Worm (Caenorhabditis elegans) whole organism, L2 larva: Measurements from ENCODE around the gene F31E3.12.

Experiments used
- C34F6.9 ChIP-seq: fragments of 150-350 bp; optimal IDR thresholded peaks from 2 replicates; lab custom pipeline; 2014; ENCODE audit warnings: missing biosample characterization, missing genetic modification characterization
- R02D3.7 ChIP-seq: fragments of 150-350 bp; optimal IDR thresholded peaks from 2 replicates; lab custom pipeline; 2014; ENCODE audit warnings: missing biosample characterization, missing genetic modification characterization
- Y55F3AM.14 ChIP-seq: fragments of 200-800 bp; sonication (Bioruptor generic); optimal IDR thresholded peaks from 2 replicates; lab custom pipeline; 2018; ENCODE audit warnings: mild to moderate bottlenecking, missing genetic modification characterization, missing compliant biosample characterization
- ZK546.5 ChIP-seq: sonication (generic microtip); optimal IDR thresholded peaks from 2 replicates; lab custom pipeline; 2017; ENCODE audit warnings: missing biosample characterization, missing genetic modification characterization
- alr-1 ChIP-seq: fragments of 150-350 bp; optimal IDR thresholded peaks from 2 replicates; lab custom pipeline; 2014; ENCODE audit warnings: missing biosample characterization, missing genetic modification characterization
- ama-1 ChIP-seq: fragments of 150-350 bp; optimal IDR thresholded peaks from 2 replicates; lab custom pipeline; 2018; ENCODE audit warnings: inconsistent platforms
- blmp-1 ChIP-seq: sonication (generic microtip); optimal IDR thresholded peaks from 2 replicates; lab custom pipeline; 2017; ENCODE audit warnings: missing genetic modification characterization, mild to moderate bottlenecking, missing compliant biosample characterization, antibody characterized with exemption, moderate library complexity; ENCODE audit not compliant: insufficient read depth
- crh-2 ChIP-seq: sonication (generic microtip); optimal IDR thresholded peaks from 2 replicates; lab custom pipeline; 2017; ENCODE audit warnings: missing biosample characterization, missing genetic modification characterization
- dmd-4 ChIP-seq: sonication (generic microtip); optimal IDR thresholded peaks from 2 replicates; lab custom pipeline; 2017; ENCODE audit warnings: missing biosample characterization, missing genetic modification characterization
- egl-27 ChIP-seq: sonication (generic microtip); optimal IDR thresholded peaks from 3 replicates; lab custom pipeline; 2017; ENCODE audit warnings: missing biosample characterization, missing genetic modification reagents, missing genetic modification characterization
- elt-1 ChIP-seq: fragments of 150-350 bp; optimal IDR thresholded peaks from 2 replicates; lab custom pipeline; 2014; ENCODE audit warnings: missing biosample characterization, missing genetic modification characterization
- fos-1 ChIP-seq: fragments of 150-350 bp; optimal IDR thresholded peaks from 2 replicates; lab custom pipeline; 2014; ENCODE audit warnings: missing biosample characterization, missing genetic modification characterization
- gmeb-1 ChIP-seq: fragments of 150-350 bp; optimal IDR thresholded peaks from 2 replicates; lab custom pipeline; 2014; ENCODE audit warnings: missing biosample characterization, missing genetic modification characterization
- lin-11 ChIP-seq: fragments of 150-350 bp; sonication (generic microtip); optimal IDR thresholded peaks from 2 replicates; lab custom pipeline; 2014; ENCODE audit warnings: missing biosample characterization, missing genetic modification characterization, inconsistent platforms, mixed read lengths
- lin-13 ChIP-seq: fragments of 150-350 bp; optimal IDR thresholded peaks from 2 replicates; lab custom pipeline; 2014; ENCODE audit warnings: missing biosample characterization, missing genetic modification reagents, missing genetic modification characterization
- lin-39 ChIP-seq: fragments of 150-350 bp; optimal IDR thresholded peaks from 2 replicates; lab custom pipeline; 2014; ENCODE audit warnings: missing biosample characterization, missing genetic modification reagents, missing genetic modification characterization
- lsy-2 ChIP-seq, 2 experiments: fragments of 150-350 bp in 1 of 2; sonication (generic microtip) in 1 of 2; optimal IDR thresholded peaks; 2 replicates each; lab custom pipeline; 2014 to 2017; ENCODE audit warnings: missing biosample characterization in 2 of 2, missing genetic modification characterization in 2 of 2
- mab-5 ChIP-seq: fragments of 150-350 bp; optimal IDR thresholded peaks from 2 replicates; lab custom pipeline; 2014; ENCODE audit warnings: missing biosample characterization, missing genetic modification characterization
- mbf-1 ChIP-seq: sonication (generic microtip); optimal IDR thresholded peaks from 2 replicates; lab custom pipeline; 2017; ENCODE audit warnings: missing biosample characterization, missing genetic modification characterization
- mdl-1 ChIP-seq, 2 experiments: fragments of 150-350 bp in 1 of 2; sonication (generic microtip) in 1 of 2; optimal IDR thresholded peaks; 2 replicates each; lab custom pipeline; 2017; ENCODE audit warnings: missing biosample characterization in 2 of 2, missing genetic modification characterization in 2 of 2
- nhr-10 ChIP-seq: sonication (generic microtip); optimal IDR thresholded peaks from 2 replicates; lab custom pipeline; 2017; ENCODE audit warnings: missing biosample characterization, missing genetic modification characterization
- nhr-11 ChIP-seq: fragments of 150-350 bp; optimal IDR thresholded peaks from 2 replicates; lab custom pipeline; 2014; ENCODE audit warnings: missing biosample characterization, missing genetic modification characterization
- nhr-12 ChIP-seq: fragments of 150-350 bp; optimal IDR thresholded peaks from 2 replicates; lab custom pipeline; 2014; ENCODE audit warnings: missing biosample characterization, missing genetic modification characterization
- nhr-129 ChIP-seq: fragments of 150-350 bp; optimal IDR thresholded peaks from 2 replicates; lab custom pipeline; 2014; ENCODE audit warnings: missing biosample characterization, missing genetic modification characterization
- nhr-21 ChIP-seq: fragments of 150-350 bp; optimal IDR thresholded peaks from 2 replicates; lab custom pipeline; 2014; ENCODE audit warnings: missing biosample characterization, missing genetic modification characterization
- nhr-23 ChIP-seq: fragments of 150-350 bp; optimal IDR thresholded peaks from 2 replicates; lab custom pipeline; 2014; ENCODE audit warnings: missing biosample characterization, missing genetic modification reagents, missing genetic modification characterization
- nhr-237 ChIP-seq: fragments of 150-350 bp; optimal IDR thresholded peaks from 2 replicates; lab custom pipeline; 2014; ENCODE audit warnings: missing biosample characterization, missing genetic modification characterization
- nhr-25 ChIP-seq: fragments of 150-350 bp; sonication (generic microtip); optimal IDR thresholded peaks from 3 replicates; lab custom pipeline; 2014; ENCODE audit warnings: missing biosample characterization, missing genetic modification characterization
- nhr-6 ChIP-seq: fragments of 150-350 bp; optimal IDR thresholded peaks from 2 replicates; lab custom pipeline; 2014; ENCODE audit warnings: missing biosample characterization, missing genetic modification characterization
- nhr-77 ChIP-seq: fragments of 150-350 bp; optimal IDR thresholded peaks from 2 replicates; lab custom pipeline; 2014; ENCODE audit warnings: missing biosample characterization, missing genetic modification characterization
- peb-1 ChIP-seq: fragments of 150-350 bp; optimal IDR thresholded peaks from 2 replicates; lab custom pipeline; 2014; ENCODE audit warnings: missing biosample characterization, missing genetic modification characterization
- sem-4 ChIP-seq: fragments of 150-350 bp; optimal IDR thresholded peaks from 2 replicates; lab custom pipeline; 2014; ENCODE audit warnings: missing biosample characterization, missing genetic modification reagents, missing genetic modification characterization
- skn-1 ChIP-seq: sonication (generic microtip); optimal IDR thresholded peaks from 2 replicates; lab custom pipeline; 2017; ENCODE audit warnings: missing biosample characterization, missing genetic modification characterization
- sma-3 ChIP-seq: sonication (generic microtip); optimal IDR thresholded peaks from 2 replicates; lab custom pipeline; 2016; ENCODE audit warnings: missing genetic modification reagents, missing genetic modification characterization, missing compliant biosample characterization
- sma-9 ChIP-seq, 2 experiments: fragments of 150-350 bp in 1 of 2; sonication (generic microtip) in 1 of 2; optimal IDR thresholded peaks; 2 replicates each; lab custom pipeline; 2014 to 2016; ENCODE audit warnings: missing genetic modification characterization in 2 of 2, mild to moderate bottlenecking in 1 of 2, missing biosample characterization in 1 of 2, missing compliant biosample characterization in 1 of 2, missing genetic modification reagents in 1 of 2, moderate library complexity in 1 of 2
- snpc-4 ChIP-seq: fragments of 150-350 bp; optimal IDR thresholded peaks from 2 replicates; lab custom pipeline; 2014; ENCODE audit warnings: missing biosample characterization, missing genetic modification characterization
- unc-39 ChIP-seq: fragments of 150-350 bp; optimal IDR thresholded peaks from 2 replicates; lab custom pipeline; 2014; ENCODE audit warnings: missing biosample characterization, missing genetic modification characterization
- unc-55 ChIP-seq: fragments of 150-350 bp; sonication (generic microtip); optimal IDR thresholded peaks from 3 replicates; lab custom pipeline; 2014; ENCODE audit warnings: missing biosample characterization, missing genetic modification reagents, missing genetic modification characterization
- unc-62 ChIP-seq: fragments of 150-350 bp; optimal IDR thresholded peaks from 2 replicates; lab custom pipeline; 2014; ENCODE audit warnings: missing biosample characterization, missing genetic modification reagents, missing genetic modification characterization
- zag-1 ChIP-seq: fragments of 150-350 bp; optimal IDR thresholded peaks from 2 replicates; lab custom pipeline; 2014; ENCODE audit warnings: missing biosample characterization, missing genetic modification characterization
- ztf-1 ChIP-seq: fragments of 200-800 bp; sonication (Bioruptor generic); conservative IDR thresholded peaks from 2 replicates; pipeline ENCODE4 v1.3.6; 2022; ENCODE audit warnings: missing genetic modification characterization, missing compliant biosample characterization
- ztf-11 ChIP-seq: sonication (generic microtip); optimal IDR thresholded peaks from 2 replicates; lab custom pipeline; 2017; ENCODE audit warnings: missing biosample characterization, missing genetic modification characterization
- ztf-4 ChIP-seq: fragments of 150-350 bp; optimal IDR thresholded peaks from 2 replicates; lab custom pipeline; 2014; ENCODE audit warnings: missing biosample characterization, missing genetic modification characterization

Gene F31E3.12

ce11 chrIII:6953978-6954377 lies 15.2 kb upstream of the F31E3.12 start:
- no peak for TF ChIP-seq nhr-237 (tag; lab: Kevin White, UChicago)
- TF ChIP-seq nhr-6 (tag; lab: Kevin White, UChicago), result no peak
- TF ChIP-seq skn-1, result no peak
- TF ChIP-seq Y55F3AM.14 (GFP tag; lab: Kevin White, UChicago), result no peak
- TF ChIP-seq fos-1 (tag; lab: Kevin White, UChicago), result no peak
- no peak for TF ChIP-seq ztf-1 (GFP tag; lab: Robert Waterston, UW)
- TF ChIP-seq ztf-11 (tag; lab: Kevin White, UChicago), result no peak
- no peak for TF ChIP-seq nhr-21 (tag; lab: Kevin White, UChicago)
- TF ChIP-seq peb-1 (tag; lab: Kevin White, UChicago), result no peak
- TF ChIP-seq dmd-4 (tag; lab: Kevin White, UChicago), result no peak
- no peak for TF ChIP-seq nhr-129
- TF ChIP-seq nhr-11 (tag; lab: Kevin White, UChicago), result no peak
- no peak for TF ChIP-seq elt-1 (tag; lab: Kevin White, UChicago)
- TF ChIP-seq nhr-12 (tag; lab: Kevin White, UChicago), result no peak
- no peak for TF ChIP-seq nhr-77

DNA sequence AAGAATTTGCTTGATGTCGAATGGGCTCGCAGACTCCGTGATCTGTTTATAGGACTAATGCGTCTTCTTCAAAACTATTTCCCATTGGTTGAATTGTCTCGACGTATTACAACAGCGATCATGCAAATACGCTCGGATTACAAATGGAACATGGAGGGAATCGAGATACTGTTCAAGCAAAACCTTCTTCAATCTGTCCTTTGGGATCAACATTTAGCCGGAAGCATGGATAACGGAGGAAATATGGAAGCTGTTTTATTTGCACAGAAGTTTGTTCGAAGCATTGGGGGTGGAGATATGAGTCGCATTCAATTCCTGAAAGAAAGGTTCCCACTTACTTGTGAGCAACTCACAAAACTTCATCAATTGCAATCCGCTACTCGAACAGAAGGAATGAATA lies 13.4 kb upstream of the F31E3.12 start:
- TF ChIP-seq ama-1 (lab: Kevin White, UChicago) (no peak), nhr-12 (tag; lab: Kevin White, UChicago) (no peak), lin-39 (tag; lab: Kevin White, UChicago) (no peak), ztf-11 (tag; lab: Kevin White, UChicago) (no peak), sem-4 (tag; lab: Kevin White, UChicago) (no peak), mdl-1 (tag; optimal IDR thresholded peaks at IDR 0.05; lab: Kevin White, UChicago) (no peak)

DNA sequence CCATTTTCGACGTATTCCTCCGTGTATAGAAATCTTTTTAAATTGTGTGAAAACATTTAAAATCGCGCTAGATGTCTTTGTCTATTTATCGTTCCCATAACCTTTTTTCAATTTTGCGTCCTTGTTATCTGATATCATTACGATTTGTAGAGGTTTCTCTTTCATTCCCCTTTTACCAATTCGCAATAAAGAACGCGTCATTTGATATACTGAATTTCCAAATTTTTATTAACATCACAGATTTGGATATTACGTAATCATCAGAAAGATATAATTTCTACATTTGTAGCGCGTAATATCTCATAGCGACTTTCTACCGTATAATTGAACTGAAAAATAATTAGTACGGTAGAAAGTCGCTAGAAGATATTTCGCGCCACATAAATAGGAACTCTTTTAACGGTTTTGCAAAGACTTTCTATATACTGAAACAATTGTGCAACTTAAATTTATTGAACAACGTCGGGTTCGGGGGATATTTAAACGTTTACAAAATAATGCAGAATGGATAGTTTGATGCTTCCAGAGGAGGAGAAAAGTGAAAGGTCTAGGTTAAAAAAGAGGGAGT lies 10.4 kb upstream of the F31E3.12 start:
- TF ChIP-seq nhr-6 (tag; lab: Kevin White, UChicago) (no peak), nhr-129 (no peak), ztf-4 (tag; lab: Kevin White, UChicago) (no peak), ZK546.5 (tag; lab: Kevin White, UChicago) (no peak), egl-27 (no peak), lin-13 (GFP tag; lab: Kevin White, UChicago) (no peak), lsy-2 (tag; optimal IDR thresholded peaks at IDR 0.05; lab: Kevin White, UChicago) (no peak), snpc-4 (no peak), unc-39 (tag; lab: Kevin White, UChicago) (no peak), blmp-1 (tag; lab: Kevin White, UChicago) (no peak), skn-1 (no peak), unc-62 (GFP tag; lab: Kevin White, UChicago) (no peak), nhr-237 (tag; lab: Kevin White, UChicago) (no peak), ama-1 (lab: Kevin White, UChicago) (no peak), sma-9 (GFP tag; optimal IDR thresholded peaks at IDR 0.05; lab: Kevin White, UChicago) (no peak), sma-9 (tag; optimal IDR thresholded peaks at IDR 0.05; lab: Kevin White, UChicago) (no peak), ztf-11 (tag; lab: Kevin White, UChicago) (no peak), nhr-23 (tag; lab: Kevin White, UChicago) (no peak)

ce11 chrIII:6961167-6961566 lies 8.0 kb upstream of the F31E3.12 start:
- TF ChIP-seq zag-1 (no peak), skn-1 (peak; percentile 67), egl-27 (no peak), mab-5 (no peak), nhr-11 (tag; lab: Kevin White, UChicago) (no peak), gmeb-1 (peak; percentile 55), unc-39 (tag; lab: Kevin White, UChicago) (no peak), lsy-2 (tag; optimal IDR thresholded peaks at IDR 0.05; lab: Kevin White, UChicago) (peak; percentile 88 to 98), blmp-1 (tag; lab: Kevin White, UChicago) (peak; percentile 3), snpc-4 (no peak), nhr-6 (tag; lab: Kevin White, UChicago) (no peak), lin-11 (no peak), crh-2 (tag; lab: Kevin White, UChicago) (peak; percentile 59), fos-1 (tag; lab: Kevin White, UChicago) (peak; percentile 24), alr-1 (tag; lab: Kevin White, UChicago) (no peak), nhr-12 (tag; lab: Kevin White, UChicago) (no peak), sma-9 (GFP tag; optimal IDR thresholded peaks at IDR 0.05; lab: Kevin White, UChicago) (no peak), sma-9 (tag; optimal IDR thresholded peaks at IDR 0.05; lab: Kevin White, UChicago) (no peak), nhr-25 (peak; percentile 18), lin-39 (tag; lab: Kevin White, UChicago) (no peak), nhr-10 (tag; lab: Kevin White, UChicago) (no peak), mbf-1 (tag; lab: Kevin White, UChicago) (no peak), nhr-129 (peak; percentile 56), ZK546.5 (tag; lab: Kevin White, UChicago) (no peak), nhr-23 (tag; lab: Kevin White, UChicago) (no peak), sma-3 (GFP tag; lab: Kevin White, UChicago) (no peak), ama-1 (lab: Kevin White, UChicago) (no peak), sem-4 (tag; lab: Kevin White, UChicago) (peak; percentile 8), peb-1 (tag; lab: Kevin White, UChicago) (no peak), R02D3.7 (tag; lab: Kevin White, UChicago) (no peak), lin-13 (GFP tag; lab: Kevin White, UChicago) (no peak), unc-55 (GFP tag; lab: Kevin White, UChicago) (peak; percentile 83), C34F6.9 (peak; percentile 79)
